Worm (Caenorhabditis elegans) whole organism, early embryonic: ENCODE data around the gene C10C6.7.

Experiments used
- B0310.2 ChIP-seq: sonication (generic microtip); optimal IDR thresholded peaks from 2 replicates; lab custom pipeline; 2016; ENCODE audit warnings: mild to moderate bottlenecking, missing genetic modification characterization, missing compliant biosample characterization
- F13C5.2 ChIP-seq: sonication (generic microtip); optimal IDR thresholded peaks from 2 replicates; lab custom pipeline; 2017; ENCODE audit warnings: mild to moderate bottlenecking, missing genetic modification characterization, inconsistent platforms, missing compliant biosample characterization
- aly-1 ChIP-seq: sonication (generic microtip); optimal IDR thresholded peaks from 2 replicates; lab custom pipeline; 2016; ENCODE audit warnings: missing genetic modification characterization, missing compliant biosample characterization
- ama-1 ChIP-seq: fragments of 150-350 bp; optimal IDR thresholded peaks from 2 replicates; lab custom pipeline; 2014
- ceh-13 ChIP-seq: fragments of 200-800 bp; sonication (Bioruptor generic); optimal IDR thresholded peaks from 2 replicates; lab custom pipeline; 2018; ENCODE audit warnings: mild to moderate bottlenecking, missing genetic modification characterization, missing compliant biosample characterization
- ceh-36 ChIP-seq: sonication (generic microtip); optimal IDR thresholded peaks from 2 replicates; lab custom pipeline; 2016; ENCODE audit warnings: missing genetic modification characterization, inconsistent platforms, missing compliant biosample characterization
- flt-1 ChIP-seq: fragments of 200-800 bp; sonication (Bioruptor generic); IDR thresholded peaks from 2 replicates; pipeline ENCODE4 v1.3.6; 2022; ENCODE audit warnings: missing genetic modification characterization, missing compliant biosample characterization
- hmg-4 ChIP-seq: fragments of 200-800 bp; sonication (Bioruptor generic); optimal IDR thresholded peaks from 2 replicates; lab custom pipeline; 2018; ENCODE audit warnings: mild to moderate bottlenecking, missing genetic modification characterization, missing compliant biosample characterization
- pes-1 ChIP-seq: fragments of 200-800 bp; sonication (Bioruptor generic); IDR thresholded peaks from 2 replicates; pipeline ENCODE4 v1.3.6; 2022; ENCODE audit warnings: missing genetic modification reagents, missing genetic modification characterization, missing compliant biosample characterization
- scrt-1 ChIP-seq: fragments of 200-800 bp; sonication (Bioruptor generic); IDR thresholded peaks from 2 replicates; pipeline ENCODE4 v1.3.6; 2022; ENCODE audit warnings: missing genetic modification characterization, missing compliant biosample characterization
- sea-1 ChIP-seq: fragments of 200-800 bp; sonication (Bioruptor generic); conservative IDR thresholded peaks from 2 replicates; pipeline ENCODE4 v1.3.6; 2022; ENCODE audit warnings: missing genetic modification characterization, missing compliant biosample characterization
- tbx-11 ChIP-seq: fragments of 200-800 bp; sonication (Bioruptor generic); IDR thresholded peaks from 2 replicates; pipeline ENCODE4 v1.3.6; 2022; ENCODE audit warnings: missing genetic modification characterization, missing compliant biosample characterization
- tbx-37 ChIP-seq: fragments of 200-800 bp; sonication (Bioruptor generic); conservative IDR thresholded peaks from 2 replicates; pipeline ENCODE4 v1.3.6; 2022; ENCODE audit warnings: missing genetic modification reagents, missing genetic modification characterization, missing compliant biosample characterization
- tra-4 ChIP-seq: sonication (generic microtip); optimal IDR thresholded peaks from 2 replicates; lab custom pipeline; 2017; ENCODE audit warnings: missing genetic modification characterization, missing compliant biosample characterization

DNA sequence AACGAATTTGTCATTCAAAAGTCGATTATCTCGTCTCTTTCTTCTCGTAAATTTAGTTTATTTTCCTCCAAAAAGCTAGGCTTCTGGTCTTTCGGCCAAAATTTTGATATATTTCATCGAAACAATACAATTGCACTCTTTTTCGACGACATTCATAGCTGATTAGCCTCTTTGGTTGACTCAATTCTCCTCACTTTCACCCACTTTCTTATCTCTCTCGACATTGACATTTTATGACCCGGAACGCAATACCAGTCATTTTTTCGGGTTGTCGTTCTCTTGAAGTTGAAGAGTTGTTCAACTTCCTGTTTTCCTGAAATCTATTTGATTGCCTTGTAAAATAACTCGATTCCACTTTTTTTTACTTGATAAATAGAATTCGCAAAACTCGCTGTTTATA, 32.7 kb downstream of the C10C6.7 start:
- TF ChIP-seq flt-1 (GFP tag; lab: Robert Waterston, UW): no peak
- no peak for TF ChIP-seq ceh-13 (GFP tag; lab: Kevin White, UChicago)
- no peak for TF ChIP-seq ama-1 (lab: Kevin White, UChicago)
- TF ChIP-seq ceh-36 (tag; lab: Kevin White, UChicago): no peak
- no peak for TF ChIP-seq tbx-37
- TF ChIP-seq hmg-4: no peak
- no peak for TF ChIP-seq scrt-1
- TF ChIP-seq sea-1: no peak
- no peak for TF ChIP-seq tra-4 (tag; lab: Kevin White, UChicago)
- TF ChIP-seq tbx-11 (GFP tag; lab: Robert Waterston, UW): no peak
- no peak for TF ChIP-seq aly-1 (tag; lab: Kevin White, UChicago)
- TF ChIP-seq F13C5.2 (tag; lab: Kevin White, UChicago): no peak
- no peak for TF ChIP-seq pes-1 (GFP tag; lab: Robert Waterston, UW)
- TF ChIP-seq B0310.2: no peak
